Worm (Caenorhabditis elegans) whole organism, midembryonic: ENCODE data around the gene mlc-3.

Experiments
- T22C8.4 ChIP-seq: fragments of 200-800 bp; sonication (Bioruptor generic); IDR thresholded peaks from 2 replicates; pipeline ENCODE4 v1.3.6; 2022; ENCODE audit warnings: missing genetic modification characterization, missing compliant biosample characterization
- cog-1 ChIP-seq: sonication (generic microtip); optimal IDR thresholded peaks from 2 replicates; lab custom pipeline; 2016; ENCODE audit warnings: missing genetic modification characterization, missing compliant biosample characterization
- flt-1 ChIP-seq: fragments of 200-800 bp; sonication (Bioruptor generic); IDR thresholded peaks from 2 replicates; pipeline ENCODE4 v1.3.6; 2022; ENCODE audit warnings: missing genetic modification characterization, missing compliant biosample characterization
- klf-2 ChIP-seq: fragments of 200-800 bp; sonication (Bioruptor generic); conservative IDR thresholded peaks from 2 replicates; pipeline ENCODE4 v1.3.6; 2022; ENCODE audit warnings: missing genetic modification reagents, missing genetic modification characterization, missing compliant biosample characterization
- med-1 ChIP-seq: sonication (generic microtip); optimal IDR thresholded peaks from 2 replicates; lab custom pipeline; 2017; ENCODE audit warnings: missing genetic modification characterization, mild to moderate bottlenecking, missing compliant biosample characterization, antibody characterized with exemption, missing genetic modification reagents; ENCODE audit not compliant: insufficient read depth
- ref-1 ChIP-seq: fragments of 200-800 bp; sonication (Bioruptor generic); conservative IDR thresholded peaks from 2 replicates; pipeline ENCODE4 v1.3.6; 2022; ENCODE audit warnings: missing genetic modification reagents, missing genetic modification characterization, missing compliant biosample characterization
- tab-1 ChIP-seq: fragments of 200-800 bp; sonication (Bioruptor generic); IDR thresholded peaks from 2 replicates; pipeline ENCODE4 v1.3.6; 2022; ENCODE audit warnings: missing genetic modification characterization, missing compliant biosample characterization
- ztf-23 ChIP-seq: fragments of 200-800 bp; sonication (Bioruptor generic); IDR thresholded peaks from 2 replicates; pipeline ENCODE4 v1.3.6; 2022; ENCODE audit warnings: missing genetic modification reagents, missing genetic modification characterization, missing compliant biosample characterization

DNA sequence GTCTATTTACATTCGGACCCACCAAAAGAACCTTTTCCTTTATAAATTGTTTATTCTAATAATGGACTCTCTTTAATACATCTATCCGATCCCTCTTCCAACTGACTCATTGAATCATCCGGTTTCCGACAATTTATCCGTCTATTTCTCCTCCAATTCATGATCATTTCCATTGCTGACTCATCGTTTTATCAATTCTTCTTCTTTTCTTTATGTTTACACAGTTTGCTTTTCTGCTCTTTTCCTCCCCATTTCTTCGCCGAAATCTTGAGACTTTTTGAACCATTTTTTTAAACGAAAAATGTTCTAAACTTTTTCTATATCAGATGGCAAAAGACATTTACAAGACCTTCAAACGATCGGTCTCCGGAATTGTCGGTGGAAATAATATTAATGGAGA, 30.6 kb downstream of the mlc-3 start, which contains the start of gene ced-6:
- no peak for TF ChIP-seq cog-1 (tag; lab: Kevin White, UChicago)
- no peak for TF ChIP-seq klf-2 (GFP tag; lab: Robert Waterston, UW)
- TF ChIP-seq flt-1 (GFP tag; lab: Robert Waterston, UW) = no peak
- TF ChIP-seq ztf-23 = no peak
- no peak for TF ChIP-seq med-1 (GFP tag; lab: Kevin White, UChicago)
- no peak for TF ChIP-seq tab-1 (GFP tag; lab: Robert Waterston, UW)
- TF ChIP-seq T22C8.4 (GFP tag; lab: Robert Waterston, UW) = no peak
- no peak for TF ChIP-seq ref-1 (GFP tag; lab: Robert Waterston, UW)
